Worm (Caenorhabditis elegans) whole organism, L2 larva: ENCODE measurements around the gene C08E8.5.

Experiments
- lin-13 ChIP-seq: fragments of 150-350 bp; optimal IDR thresholded peaks from 2 replicates; lab custom pipeline; 2014; ENCODE audit warnings: missing biosample characterization, missing genetic modification reagents, missing genetic modification characterization
- lin-39 ChIP-seq: fragments of 150-350 bp; optimal IDR thresholded peaks from 2 replicates; lab custom pipeline; 2014; ENCODE audit warnings: missing biosample characterization, missing genetic modification reagents, missing genetic modification characterization

- no peak for TF ChIP-seq lin-13
- TF ChIP-seq lin-39 (tag; lab: Kevin White, UChicago) = no peak
Observed at ce11 chrV:18346080-18346479, 13.7 kb downstream of the C08E8.5 start.
